Fruit fly (Drosophila melanogaster) whole organism, prepupa: ENCODE measurements around the gene CG42709.

ENCODE experiments used
- Blimp-1 ChIP-seq: fragments of 200-800 bp; sonication (Bioruptor generic); optimal IDR thresholded peaks from 3 replicates; lab custom pipeline; 2017; ENCODE audit warnings: missing biosample characterization, missing genetic modification characterization, mild to moderate bottlenecking, moderate library complexity, missing genetic modification reagents
- CG10669 ChIP-seq: fragments of 200-800 bp; sonication (Bioruptor generic); optimal IDR thresholded peaks from 3 replicates; lab custom pipeline; 2018; ENCODE audit warnings: missing biosample characterization, mild to moderate bottlenecking, missing genetic modification characterization, moderate library complexity
- CG11762 ChIP-seq: fragments of 200-800 bp; sonication (Bioruptor generic); optimal IDR thresholded peaks from 3 replicates; lab custom pipeline; 2016; ENCODE audit warnings: missing biosample characterization, missing genetic modification characterization; ENCODE audit not compliant: insufficient read depth
- CG11902 ChIP-seq: fragments of 200-800 bp; sonication (Bioruptor generic); optimal IDR thresholded peaks from 3 replicates; lab custom pipeline; 2016; ENCODE audit warnings: missing biosample characterization, missing genetic modification characterization
- CG1621 ChIP-seq: fragments of 200-800 bp; sonication (Bioruptor generic); optimal IDR thresholded peaks from 3 replicates; lab custom pipeline; 2018; ENCODE audit warnings: missing biosample characterization, mild to moderate bottlenecking, missing genetic modification characterization
- CG16779 ChIP-seq: fragments of 200-800 bp; sonication (Bioruptor generic); optimal IDR thresholded peaks from 3 replicates; lab custom pipeline; 2017; ENCODE audit warnings: missing biosample characterization, mild to moderate bottlenecking, missing genetic modification characterization
- CG3032 ChIP-seq: fragments of 200-800 bp; optimal IDR thresholded peaks from 2 replicates; lab custom pipeline; 2019; ENCODE audit warnings: missing biosample characterization, mild to moderate bottlenecking, missing genetic modification characterization, moderate library complexity
- CG32006 ChIP-seq: fragments of 200-800 bp; sonication (Bioruptor generic); optimal IDR thresholded peaks from 3 replicates; lab custom pipeline; 2017; ENCODE audit warnings: missing biosample characterization, mild to moderate bottlenecking, missing genetic modification characterization
- CG4318 ChIP-seq: fragments of 200-800 bp; sonication (Bioruptor generic); optimal IDR thresholded peaks from 3 replicates; lab custom pipeline; 2017; ENCODE audit warnings: missing biosample characterization, mild to moderate bottlenecking, missing genetic modification characterization
- CG6163 ChIP-seq: fragments of 200-800 bp; sonication (Bioruptor generic); IDR thresholded peaks from 3 replicates; pipeline ENCODE4 v1.3.6; 2022; ENCODE audit warnings: missing biosample characterization, missing genetic modification characterization
- CG6276 ChIP-seq: fragments of 200-800 bp; sonication (Bioruptor generic); optimal IDR thresholded peaks from 2 replicates; lab custom pipeline; 2017; ENCODE audit warnings: missing biosample characterization, mild to moderate bottlenecking, missing genetic modification characterization
- CG6808 ChIP-seq: fragments of 200-800 bp; sonication (Bioruptor generic); optimal IDR thresholded peaks from 3 replicates; lab custom pipeline; 2017; ENCODE audit warnings: missing biosample characterization, missing genetic modification characterization, mild to moderate bottlenecking, moderate library complexity, missing genetic modification reagents
- CG8119 ChIP-seq: fragments of 200-800 bp; sonication (Bioruptor generic); IDR thresholded peaks from 3 replicates; pipeline ENCODE4 v1.3.6; 2022; ENCODE audit warnings: missing biosample characterization, missing genetic modification characterization
- CG8319 ChIP-seq: fragments of 200-800 bp; sonication (Bioruptor generic); optimal IDR thresholded peaks from 3 replicates; lab custom pipeline; 2016; ENCODE audit warnings: missing biosample characterization, missing genetic modification characterization
- Eip75B ChIP-seq: fragments of 200-800 bp; sonication (Bioruptor generic); optimal IDR thresholded peaks from 3 replicates; lab custom pipeline; 2016; ENCODE audit warnings: missing biosample characterization, missing genetic modification characterization
- Eip78C ChIP-seq: fragments of 200-800 bp; sonication (Bioruptor generic); peaks from one replicate; lab custom pipeline; 2016; ENCODE audit warnings: missing biosample characterization, missing genetic modification characterization
- Eip93F ChIP-seq: fragments of 200-800 bp; sonication (Bioruptor generic); optimal IDR thresholded peaks from 2 replicates; lab custom pipeline; 2016; ENCODE audit warnings: missing biosample characterization, mild to moderate bottlenecking, missing genetic modification characterization
- Ets21C ChIP-seq: fragments of 200-800 bp; sonication (Bioruptor generic); optimal IDR thresholded peaks from 3 replicates; lab custom pipeline; 2016; ENCODE audit warnings: missing biosample characterization, missing genetic modification characterization
- Gug ChIP-seq: fragments of 200-800 bp; sonication (Bioruptor generic); IDR thresholded peaks from 2 replicates; pipeline ENCODE4 v1.3.6; 2022; ENCODE audit warnings: missing biosample characterization, missing genetic modification characterization
- OdsH ChIP-seq: fragments of 200-800 bp; sonication (Bioruptor generic); optimal IDR thresholded peaks from 3 replicates; lab custom pipeline; 2016; ENCODE audit warnings: missing biosample characterization, missing genetic modification characterization
- Smox ChIP-seq: fragments of 200-800 bp; sonication (Bioruptor generic); optimal IDR thresholded peaks from 3 replicates; lab custom pipeline; 2016; ENCODE audit warnings: missing biosample characterization, missing genetic modification characterization
- Sox102F ChIP-seq: fragments of 200-800 bp; sonication (Bioruptor generic); optimal IDR thresholded peaks from 2 replicates; lab custom pipeline; 2016; ENCODE audit warnings: missing biosample characterization, mild to moderate bottlenecking, missing genetic modification characterization
- Sox14 ChIP-seq: fragments of 200-800 bp; sonication (Bioruptor generic); optimal IDR thresholded peaks from 3 replicates; lab custom pipeline; 2016; ENCODE audit warnings: missing biosample characterization, missing genetic modification characterization
- Sox15 ChIP-seq: fragments of 200-800 bp; sonication (Bioruptor generic); optimal IDR thresholded peaks from 3 replicates; lab custom pipeline; 2016; ENCODE audit warnings: missing biosample characterization, missing genetic modification characterization
- achi ChIP-seq: fragments of 200-800 bp; sonication (Bioruptor generic); optimal IDR thresholded peaks from 3 replicates; lab custom pipeline; 2016; ENCODE audit warnings: missing biosample characterization, missing genetic modification characterization
- dac ChIP-seq: fragments of 200-800 bp; sonication (Bioruptor generic); optimal IDR thresholded peaks from 2 replicates; lab custom pipeline; 2017; ENCODE audit warnings: missing biosample characterization, mild to moderate bottlenecking, missing genetic modification characterization
- dsx ChIP-seq: fragments of 200-800 bp; optimal IDR thresholded peaks from 3 replicates; lab custom pipeline; 2019; ENCODE audit warnings: missing biosample characterization, mild to moderate bottlenecking, missing genetic modification characterization, moderate library complexity; ENCODE audit not compliant: poor library complexity, severe bottlenecking
- esn ChIP-seq: fragments of 200-800 bp; sonication (Bioruptor generic); optimal IDR thresholded peaks from 2 replicates; lab custom pipeline; 2016; ENCODE audit warnings: missing biosample characterization, mild to moderate bottlenecking, missing genetic modification characterization, moderate library complexity
- fd85E ChIP-seq: fragments of 200-800 bp; sonication (Bioruptor generic); optimal IDR thresholded peaks from 3 replicates; lab custom pipeline; 2016; ENCODE audit warnings: missing biosample characterization, missing genetic modification characterization
- fkh ChIP-seq: fragments of 200-800 bp; sonication (Bioruptor generic); optimal IDR thresholded peaks from 3 replicates; lab custom pipeline; 2017; ENCODE audit warnings: missing biosample characterization, mild to moderate bottlenecking, missing genetic modification characterization, moderate library complexity
- net ChIP-seq: fragments of 200-800 bp; sonication (Bioruptor generic); optimal IDR thresholded peaks from 3 replicates; lab custom pipeline; 2016; ENCODE audit warnings: missing biosample characterization, missing genetic modification characterization
- pdm3 ChIP-seq: fragments of 200-800 bp; sonication (Bioruptor generic); optimal IDR thresholded peaks from 3 replicates; lab custom pipeline; 2016; ENCODE audit warnings: missing biosample characterization, missing genetic modification characterization
- salr ChIP-seq, 2 experiments: fragments of 200-800 bp; sonication (Bioruptor generic); optimal IDR thresholded peaks; 3 replicates each; lab custom pipeline; 2016 to 2018; ENCODE audit warnings: missing biosample characterization in 2 of 2, missing genetic modification characterization in 2 of 2, mild to moderate bottlenecking in 1 of 2
- spab ChIP-seq: fragments of 200-800 bp; sonication (Bioruptor generic); optimal IDR thresholded peaks from 2 replicates; lab custom pipeline; 2017; ENCODE audit warnings: missing biosample characterization, mild to moderate bottlenecking, missing genetic modification characterization, missing genetic modification reagents
- ss ChIP-seq, 2 experiments: fragments of 200-800 bp; sonication (Bioruptor generic); optimal IDR thresholded peaks; 2 replicates in 1 of 2; 3 replicates in 1 of 2; lab custom pipeline; 2017 to 2018; ENCODE audit warnings: mild to moderate bottlenecking in 2 of 2, missing biosample characterization in 2 of 2, missing genetic modification characterization in 2 of 2, moderate library complexity in 1 of 2
- svp ChIP-seq: fragments of 200-800 bp; sonication (Bioruptor generic); peaks from one replicate; lab custom pipeline; 2016; ENCODE audit warnings: missing biosample characterization, missing genetic modification characterization
- vri ChIP-seq: fragments of 200-800 bp; sonication (Bioruptor generic); optimal IDR thresholded peaks from 3 replicates; lab custom pipeline; 2016; ENCODE audit warnings: missing biosample characterization, mild to moderate bottlenecking, missing genetic modification characterization

Gene CG42709

DNA sequence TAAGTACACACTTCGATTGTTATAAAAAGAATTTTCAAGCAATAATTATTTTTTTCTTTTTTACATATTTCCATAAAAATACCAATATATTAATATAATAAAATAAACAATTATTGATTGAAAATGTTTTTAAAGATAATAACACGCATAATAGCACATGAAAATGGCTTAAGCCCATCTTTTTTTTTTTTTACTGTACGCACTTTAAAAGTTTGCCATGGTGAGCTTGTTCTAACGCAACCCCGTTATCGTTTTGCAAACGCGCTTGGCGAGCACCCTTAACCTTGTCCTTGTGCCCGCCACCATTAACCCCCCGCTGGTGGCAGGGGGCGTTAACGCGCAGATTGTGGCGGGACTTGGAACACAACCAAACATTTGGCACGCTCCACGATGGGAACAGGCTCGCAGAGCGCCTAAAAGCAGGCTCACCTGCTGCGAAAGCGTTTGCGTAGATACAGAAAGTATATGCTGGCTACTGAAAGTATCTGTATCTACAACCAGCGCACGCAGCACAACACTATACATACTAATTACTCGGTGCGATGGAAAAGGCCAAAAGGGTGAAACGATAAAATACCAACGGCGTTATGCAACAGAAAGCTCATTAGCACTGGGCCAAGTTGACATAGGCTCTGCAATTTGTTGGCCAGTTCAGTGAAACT lies 44.0 kb downstream of the CG42709 start:
- TF ChIP-seq dac (GFP tag; lab: Kevin White, UChicago) (no peak), CG32006 (GFP tag; lab: Kevin White, UChicago) (no peak), Sox15 (GFP tag; lab: Kevin White, UChicago) (no peak), OdsH (GFP tag; lab: Kevin White, UChicago) (no peak), dsx (no peak), Eip75B (GFP tag; lab: Kevin White, UChicago) (no peak), salr (GFP tag; optimal IDR thresholded peaks at IDR 0.05; lab: Kevin White, UChicago) (peak in 1 of 2 experiments; percentile 9), fd85E (no peak), CG8119 (GFP tag; lab: Robert Waterston, UW) (no peak), spab (GFP tag; lab: Kevin White, UChicago) (no peak), CG11902 (GFP tag; lab: Kevin White, UChicago) (no peak), Eip78C (GFP tag; lab: Kevin White, UChicago) (peak; percentile 25), CG10669 (GFP tag; lab: Kevin White, UChicago) (no peak), CG11762 (no peak), Smox (GFP tag; lab: Kevin White, UChicago) (no peak), CG8319 (GFP tag; lab: Kevin White, UChicago) (no peak), fkh (GFP tag; lab: Kevin White, UChicago) (peak; percentile 45), svp (GFP tag; lab: Kevin White, UChicago) (peak; percentile 45), vri (peak; percentile 73), esn (GFP tag; lab: Kevin White, UChicago) (no peak), Gug (GFP tag; lab: Robert Waterston, UW) (no peak), Eip93F (GFP tag; lab: Kevin White, UChicago) (no peak)

- TF ChIP-seq CG1621 (tag; lab: Kevin White, UChicago) (no peak), Sox14 (no peak), ss (GFP tag; optimal IDR thresholded peaks at IDR 0.05; lab: Kevin White, UChicago) (no peak), pdm3 (GFP tag; lab: Kevin White, UChicago) (no peak), net (no peak), Ets21C (GFP tag; lab: Kevin White, UChicago) (no peak), CG32006 (GFP tag; lab: Kevin White, UChicago) (no peak), CG4318 (GFP tag; lab: Kevin White, UChicago) (no peak), vri (no peak), Blimp-1 (no peak), CG6163 (GFP tag; lab: Robert Waterston, UW) (0 out of 3 replicates have a peak, but pooled peaks have one; percentile 16), Eip78C (GFP tag; lab: Kevin White, UChicago) (peak; percentile 9), Eip75B (GFP tag; lab: Kevin White, UChicago) (no peak), svp (GFP tag; lab: Kevin White, UChicago) (peak; percentile 82), Sox15 (GFP tag; lab: Kevin White, UChicago) (no peak), Sox102F (GFP tag; lab: Kevin White, UChicago) (no peak), CG8119 (GFP tag; lab: Robert Waterston, UW) (peak; percentile 20; the same call in 1 of the 3 replicates), CG16779 (tag; lab: Kevin White, UChicago) (no peak), CG6276 (GFP tag; lab: Kevin White, UChicago) (no peak), CG8319 (GFP tag; lab: Kevin White, UChicago) (no peak), fkh (GFP tag; lab: Kevin White, UChicago) (peak; percentile 44), achi (GFP tag; lab: Kevin White, UChicago) (no peak), CG6808 (GFP tag; lab: Kevin White, UChicago) (no peak), CG3032 (no peak), dac (GFP tag; lab: Kevin White, UChicago) (no peak)
These were observed 44.7 kb downstream of the CG42709 start for dm6 chr3L:12834526-12835213.
